Fruit fly (Drosophila melanogaster) whole organism, prepupa: ENCODE measurements around the gene DPCoAC.

Experiments
- Blimp-1 ChIP-seq: fragments of 200-800 bp; sonication (Bioruptor generic); optimal IDR thresholded peaks from 3 replicates; lab custom pipeline; 2017; ENCODE audit warnings: missing biosample characterization, missing genetic modification characterization, mild to moderate bottlenecking, moderate library complexity, missing genetic modification reagents
- CG10631 ChIP-seq: fragments of 200-800 bp; sonication (Bioruptor generic); optimal IDR thresholded peaks from 2 replicates; lab custom pipeline; 2016; ENCODE audit warnings: missing biosample characterization, missing genetic modification characterization
- CG10669 ChIP-seq: fragments of 200-800 bp; sonication (Bioruptor generic); optimal IDR thresholded peaks from 3 replicates; lab custom pipeline; 2018; ENCODE audit warnings: missing biosample characterization, mild to moderate bottlenecking, missing genetic modification characterization, moderate library complexity
- CG11294 ChIP-seq: fragments of 200-800 bp; sonication (Bioruptor generic); IDR thresholded peaks from 2 replicates; pipeline ENCODE4 v1.3.6; 2022; ENCODE audit warnings: missing biosample characterization, missing genetic modification characterization
- CG11762 ChIP-seq: fragments of 200-800 bp; sonication (Bioruptor generic); optimal IDR thresholded peaks from 3 replicates; lab custom pipeline; 2016; ENCODE audit warnings: missing biosample characterization, missing genetic modification characterization; ENCODE audit not compliant: insufficient read depth
- CG11902 ChIP-seq: fragments of 200-800 bp; sonication (Bioruptor generic); optimal IDR thresholded peaks from 3 replicates; lab custom pipeline; 2016; ENCODE audit warnings: missing biosample characterization, missing genetic modification characterization
- CG15336 ChIP-seq: fragments of 200-800 bp; sonication (Bioruptor generic); IDR thresholded peaks from 2 replicates; pipeline ENCODE4 v1.3.6; 2022; ENCODE audit warnings: missing biosample characterization, missing genetic modification characterization
- CG1621 ChIP-seq: fragments of 200-800 bp; sonication (Bioruptor generic); optimal IDR thresholded peaks from 3 replicates; lab custom pipeline; 2018; ENCODE audit warnings: missing biosample characterization, mild to moderate bottlenecking, missing genetic modification characterization
- CG16779 ChIP-seq: fragments of 200-800 bp; sonication (Bioruptor generic); optimal IDR thresholded peaks from 3 replicates; lab custom pipeline; 2017; ENCODE audit warnings: missing biosample characterization, mild to moderate bottlenecking, missing genetic modification characterization
- CG3032 ChIP-seq: fragments of 200-800 bp; optimal IDR thresholded peaks from 2 replicates; lab custom pipeline; 2019; ENCODE audit warnings: missing biosample characterization, mild to moderate bottlenecking, missing genetic modification characterization, moderate library complexity
- CG31627 ChIP-seq: fragments of 200-800 bp; sonication (Bioruptor generic); optimal IDR thresholded peaks from 3 replicates; lab custom pipeline; 2016; ENCODE audit warnings: missing biosample characterization, missing genetic modification characterization
- CG32006 ChIP-seq: fragments of 200-800 bp; sonication (Bioruptor generic); optimal IDR thresholded peaks from 3 replicates; lab custom pipeline; 2017; ENCODE audit warnings: missing biosample characterization, mild to moderate bottlenecking, missing genetic modification characterization
- CG34406 ChIP-seq: fragments of 200-800 bp; sonication (Bioruptor generic); optimal IDR thresholded peaks from 3 replicates; lab custom pipeline; 2016; ENCODE audit warnings: missing biosample characterization, missing genetic modification characterization
- CG3919 ChIP-seq: fragments of 200-800 bp; sonication (Bioruptor generic); optimal IDR thresholded peaks from 3 replicates; lab custom pipeline; 2016; ENCODE audit warnings: missing biosample characterization, missing genetic modification characterization
- CG4318 ChIP-seq: fragments of 200-800 bp; sonication (Bioruptor generic); optimal IDR thresholded peaks from 3 replicates; lab custom pipeline; 2017; ENCODE audit warnings: missing biosample characterization, mild to moderate bottlenecking, missing genetic modification characterization
- CG6163 ChIP-seq: fragments of 200-800 bp; sonication (Bioruptor generic); IDR thresholded peaks from 3 replicates; pipeline ENCODE4 v1.3.6; 2022; ENCODE audit warnings: missing biosample characterization, missing genetic modification characterization
- CG6276 ChIP-seq: fragments of 200-800 bp; sonication (Bioruptor generic); optimal IDR thresholded peaks from 2 replicates; lab custom pipeline; 2017; ENCODE audit warnings: missing biosample characterization, mild to moderate bottlenecking, missing genetic modification characterization
- CG6792 ChIP-seq: fragments of 200-800 bp; sonication (Bioruptor generic); optimal IDR thresholded peaks from 3 replicates; lab custom pipeline; 2016; ENCODE audit warnings: missing biosample characterization, missing genetic modification characterization
- CG6808 ChIP-seq: fragments of 200-800 bp; sonication (Bioruptor generic); optimal IDR thresholded peaks from 3 replicates; lab custom pipeline; 2017; ENCODE audit warnings: missing biosample characterization, missing genetic modification characterization, mild to moderate bottlenecking, moderate library complexity, missing genetic modification reagents
- CG7368 ChIP-seq: fragments of 200-800 bp; sonication (Bioruptor generic); optimal IDR thresholded peaks from 3 replicates; lab custom pipeline; 2016; ENCODE audit warnings: missing biosample characterization, missing genetic modification characterization
- CG8119 ChIP-seq: fragments of 200-800 bp; sonication (Bioruptor generic); IDR thresholded peaks from 3 replicates; pipeline ENCODE4 v1.3.6; 2022; ENCODE audit warnings: missing biosample characterization, missing genetic modification characterization
- CG8319 ChIP-seq: fragments of 200-800 bp; sonication (Bioruptor generic); optimal IDR thresholded peaks from 3 replicates; lab custom pipeline; 2016; ENCODE audit warnings: missing biosample characterization, missing genetic modification characterization
- CG8632 ChIP-seq: fragments of 200-800 bp; sonication (Bioruptor generic); optimal IDR thresholded peaks from 3 replicates; lab custom pipeline; 2016; ENCODE audit warnings: missing biosample characterization, missing genetic modification characterization
- CG9139 ChIP-seq: fragments of 200-800 bp; sonication (Bioruptor generic); optimal IDR thresholded peaks from 3 replicates; lab custom pipeline; 2017; ENCODE audit warnings: missing biosample characterization, mild to moderate bottlenecking, missing genetic modification characterization
- Ets21C ChIP-seq: fragments of 200-800 bp; sonication (Bioruptor generic); optimal IDR thresholded peaks from 3 replicates; lab custom pipeline; 2016; ENCODE audit warnings: missing biosample characterization, missing genetic modification characterization
- Gug ChIP-seq: fragments of 200-800 bp; sonication (Bioruptor generic); IDR thresholded peaks from 2 replicates; pipeline ENCODE4 v1.3.6; 2022; ENCODE audit warnings: missing biosample characterization, missing genetic modification characterization
- Hr39 ChIP-seq: fragments of 200-800 bp; sonication (Bioruptor generic); optimal IDR thresholded peaks from 2 replicates; lab custom pipeline; 2016; ENCODE audit warnings: missing biosample characterization, missing genetic modification characterization
- Lpt ChIP-seq: fragments of 200-800 bp; sonication (Bioruptor generic); optimal IDR thresholded peaks from 3 replicates; lab custom pipeline; 2016; ENCODE audit warnings: missing biosample characterization, missing genetic modification characterization
- Met ChIP-seq: fragments of 200-800 bp; sonication (Bioruptor generic); optimal IDR thresholded peaks from 3 replicates; lab custom pipeline; 2016; ENCODE audit warnings: missing biosample characterization, missing genetic modification characterization
- OdsH ChIP-seq: fragments of 200-800 bp; sonication (Bioruptor generic); optimal IDR thresholded peaks from 3 replicates; lab custom pipeline; 2016; ENCODE audit warnings: missing biosample characterization, missing genetic modification characterization
- Smox ChIP-seq: fragments of 200-800 bp; sonication (Bioruptor generic); optimal IDR thresholded peaks from 3 replicates; lab custom pipeline; 2016; ENCODE audit warnings: missing biosample characterization, missing genetic modification characterization
- Sox102F ChIP-seq: fragments of 200-800 bp; sonication (Bioruptor generic); optimal IDR thresholded peaks from 2 replicates; lab custom pipeline; 2016; ENCODE audit warnings: missing biosample characterization, mild to moderate bottlenecking, missing genetic modification characterization
- Sox15 ChIP-seq: fragments of 200-800 bp; sonication (Bioruptor generic); optimal IDR thresholded peaks from 3 replicates; lab custom pipeline; 2016; ENCODE audit warnings: missing biosample characterization, missing genetic modification characterization
- achi ChIP-seq: fragments of 200-800 bp; sonication (Bioruptor generic); optimal IDR thresholded peaks from 3 replicates; lab custom pipeline; 2016; ENCODE audit warnings: missing biosample characterization, missing genetic modification characterization
- cyc ChIP-seq: fragments of 200-800 bp; sonication (Bioruptor generic); optimal IDR thresholded peaks from 3 replicates; lab custom pipeline; 2016; ENCODE audit warnings: missing biosample characterization, missing genetic modification characterization
- dsx ChIP-seq: fragments of 200-800 bp; optimal IDR thresholded peaks from 3 replicates; lab custom pipeline; 2019; ENCODE audit warnings: missing biosample characterization, mild to moderate bottlenecking, missing genetic modification characterization, moderate library complexity; ENCODE audit not compliant: poor library complexity, severe bottlenecking
- eg ChIP-seq: fragments of 200-800 bp; sonication (Bioruptor generic); IDR thresholded peaks from 3 replicates; pipeline ENCODE4 v1.3.6; 2022; ENCODE audit warnings: missing biosample characterization, missing genetic modification characterization
- esn ChIP-seq: fragments of 200-800 bp; sonication (Bioruptor generic); optimal IDR thresholded peaks from 2 replicates; lab custom pipeline; 2016; ENCODE audit warnings: missing biosample characterization, mild to moderate bottlenecking, missing genetic modification characterization, moderate library complexity
- fd59A ChIP-seq: fragments of 200-800 bp; sonication (Bioruptor generic); optimal IDR thresholded peaks from 2 replicates; lab custom pipeline; 2017; ENCODE audit warnings: missing biosample characterization, mild to moderate bottlenecking, missing genetic modification characterization, missing genetic modification reagents
- fd85E ChIP-seq: fragments of 200-800 bp; sonication (Bioruptor generic); optimal IDR thresholded peaks from 3 replicates; lab custom pipeline; 2016; ENCODE audit warnings: missing biosample characterization, missing genetic modification characterization
- lz ChIP-seq: fragments of 200-800 bp; sonication (Bioruptor generic); optimal IDR thresholded peaks from 3 replicates; lab custom pipeline; 2016; ENCODE audit warnings: missing biosample characterization, missing genetic modification characterization
- net ChIP-seq: fragments of 200-800 bp; sonication (Bioruptor generic); optimal IDR thresholded peaks from 3 replicates; lab custom pipeline; 2016; ENCODE audit warnings: missing biosample characterization, missing genetic modification characterization
- pdm3 ChIP-seq: fragments of 200-800 bp; sonication (Bioruptor generic); optimal IDR thresholded peaks from 3 replicates; lab custom pipeline; 2016; ENCODE audit warnings: missing biosample characterization, missing genetic modification characterization
- salr ChIP-seq, 2 experiments: fragments of 200-800 bp; sonication (Bioruptor generic); optimal IDR thresholded peaks; 3 replicates each; lab custom pipeline; 2016 to 2018; ENCODE audit warnings: missing biosample characterization in 2 of 2, missing genetic modification characterization in 2 of 2, mild to moderate bottlenecking in 1 of 2
- spab ChIP-seq: fragments of 200-800 bp; sonication (Bioruptor generic); optimal IDR thresholded peaks from 2 replicates; lab custom pipeline; 2017; ENCODE audit warnings: missing biosample characterization, mild to moderate bottlenecking, missing genetic modification characterization, missing genetic modification reagents
- ss ChIP-seq, 2 experiments: fragments of 200-800 bp; sonication (Bioruptor generic); optimal IDR thresholded peaks; 2 replicates in 1 of 2; 3 replicates in 1 of 2; lab custom pipeline; 2017 to 2018; ENCODE audit warnings: mild to moderate bottlenecking in 2 of 2, missing biosample characterization in 2 of 2, missing genetic modification characterization in 2 of 2, moderate library complexity in 1 of 2
- svp ChIP-seq: fragments of 200-800 bp; sonication (Bioruptor generic); peaks from one replicate; lab custom pipeline; 2016; ENCODE audit warnings: missing biosample characterization, missing genetic modification characterization
- topi ChIP-seq: fragments of 200-800 bp; sonication (Bioruptor generic); optimal IDR thresholded peaks from 3 replicates; lab custom pipeline; 2016; ENCODE audit warnings: missing biosample characterization, missing genetic modification characterization
- vri ChIP-seq: fragments of 200-800 bp; sonication (Bioruptor generic); optimal IDR thresholded peaks from 3 replicates; lab custom pipeline; 2016; ENCODE audit warnings: missing biosample characterization, mild to moderate bottlenecking, missing genetic modification characterization

The DPCoAC gene

DNA sequence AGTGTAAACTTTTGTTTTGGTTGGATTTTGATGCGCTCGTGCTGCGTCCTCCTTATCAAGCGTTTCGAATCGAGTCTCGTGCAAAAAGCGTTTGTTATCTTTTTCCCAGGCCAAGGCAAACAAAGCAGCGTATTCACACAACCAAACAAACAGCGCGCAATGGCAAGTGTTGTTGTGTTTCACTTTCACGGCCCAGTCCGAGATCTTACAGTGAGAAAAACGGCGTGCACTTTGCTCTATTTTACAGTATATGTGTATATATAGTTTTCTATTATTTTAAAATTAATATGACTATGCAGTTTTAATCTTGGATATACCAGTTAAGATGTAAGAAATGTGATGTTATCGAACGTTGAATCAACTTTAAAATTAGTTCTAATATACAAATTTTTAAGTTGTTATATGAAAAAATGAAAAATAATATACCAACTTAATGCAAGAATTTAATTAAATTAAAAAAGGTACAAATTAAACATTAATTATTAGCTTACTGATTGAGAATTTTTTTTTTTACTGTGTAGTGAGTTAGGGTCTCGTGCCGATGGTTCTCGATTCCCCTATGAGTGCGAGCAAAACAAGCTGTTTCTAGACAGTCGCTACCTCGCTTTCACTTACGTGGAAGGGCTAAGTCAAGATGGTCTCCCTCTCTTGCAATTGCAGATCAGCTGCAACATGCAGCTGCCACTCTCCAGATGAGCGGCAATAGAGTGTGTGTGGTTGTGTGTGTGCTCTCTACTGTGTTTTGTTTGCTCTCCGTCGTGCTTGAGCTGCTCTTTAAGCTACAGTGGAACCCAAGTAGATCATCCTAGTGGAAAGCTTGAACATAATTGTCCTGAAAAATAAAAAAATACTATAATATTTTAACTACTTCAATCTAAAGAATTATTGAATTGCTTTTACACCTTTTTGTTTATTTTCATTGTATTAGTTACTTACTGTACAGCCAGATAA, 37.0 kb upstream of the DPCoAC start:
- peak; percentile 82 for TF ChIP-seq CG11762 (GFP tag; lab: Kevin White, UChicago)
- TF ChIP-seq CG10631 (GFP tag; lab: Kevin White, UChicago), result peak; percentile 95
- peak; percentile 88 for TF ChIP-seq CG9139 (GFP tag; lab: Kevin White, UChicago)
- TF ChIP-seq topi (GFP tag; lab: Kevin White, UChicago), result peak; percentile 77
- TF ChIP-seq fd85E, result peak; percentile 69
- peak; percentile 59 for TF ChIP-seq CG8319 (GFP tag; lab: Kevin White, UChicago)
- peak; percentile 69 for TF ChIP-seq CG6276
- TF ChIP-seq CG6792 (GFP tag; lab: Kevin White, UChicago), result peak; percentile 88
- TF ChIP-seq Sox15, result peak; percentile 73
- TF ChIP-seq svp (GFP tag; lab: Kevin White, UChicago), result peak; percentile 85
- peak; percentile 94 for TF ChIP-seq CG3032 (tag; lab: Kevin White, UChicago)
- TF ChIP-seq achi (GFP tag; lab: Kevin White, UChicago), result peak; percentile 90
- TF ChIP-seq ss (GFP tag; optimal IDR thresholded peaks at IDR 0.05; lab: Kevin White, UChicago), result peak; percentile 92 to 94
- peak; percentile 91 for TF ChIP-seq CG32006
- peak; percentile 90 for TF ChIP-seq Blimp-1 (GFP tag; lab: Kevin White, UChicago)
- peak; percentile 94 for TF ChIP-seq CG8119 (GFP tag; lab: Robert Waterston, UW)
- peak; percentile 68 for TF ChIP-seq lz
- peak; percentile 92 for TF ChIP-seq spab
- TF ChIP-seq fd59A (GFP tag; lab: Kevin White, UChicago), result peak; percentile 80
- peak; percentile 82 for TF ChIP-seq CG4318 (GFP tag; lab: Kevin White, UChicago)
- peak; percentile 31 for TF ChIP-seq Ets21C (GFP tag; lab: Kevin White, UChicago)
- TF ChIP-seq CG11294 (GFP tag; lab: Robert Waterston, UW), result peak; percentile 62; the same call in 1 of the 2 replicates
- peak; percentile 49 for TF ChIP-seq Hr39
- TF ChIP-seq Gug, result peak; percentile 74
- peak; percentile 65 for TF ChIP-seq Met
- peak; percentile 54 for TF ChIP-seq vri (GFP tag; lab: Kevin White, UChicago)
- TF ChIP-seq CG31627 (GFP tag; lab: Kevin White, UChicago), result peak; percentile 42
- peak; percentile 65 for TF ChIP-seq CG1621 (tag; lab: Kevin White, UChicago)
- peak; percentile 85 for TF ChIP-seq CG10669 (GFP tag; lab: Kevin White, UChicago)
- peak; percentile 91 for TF ChIP-seq CG3919 (GFP tag; lab: Kevin White, UChicago)
- TF ChIP-seq CG7368 (GFP tag; lab: Kevin White, UChicago), result peak; percentile 78
- peak; percentile 89 for TF ChIP-seq CG16779 (tag; lab: Kevin White, UChicago)
- TF ChIP-seq esn, result peak; percentile 86
- peak; percentile 93 for TF ChIP-seq CG34406 (GFP tag; lab: Kevin White, UChicago)
- peak; percentile 89 for TF ChIP-seq OdsH (GFP tag; lab: Kevin White, UChicago)
- peak; percentile 65 for TF ChIP-seq Sox102F (GFP tag; lab: Kevin White, UChicago)
- TF ChIP-seq pdm3, result peak; percentile 68
- TF ChIP-seq eg, result peak; percentile 75
- TF ChIP-seq dsx (GFP tag; lab: Kevin White, UChicago), result peak; percentile 93
- TF ChIP-seq CG6163, result peak; percentile 84
- TF ChIP-seq Smox (GFP tag; lab: Kevin White, UChicago), result peak; percentile 68
- TF ChIP-seq CG15336 (GFP tag; lab: Robert Waterston, UW), result peak; percentile 95
- peak; percentile 74 for TF ChIP-seq cyc (GFP tag; lab: Kevin White, UChicago)
- TF ChIP-seq CG11902 (GFP tag; lab: Kevin White, UChicago), result peak; percentile 73
- TF ChIP-seq CG6808 (GFP tag; lab: Kevin White, UChicago), result peak; percentile 91
- TF ChIP-seq net (GFP tag; lab: Kevin White, UChicago), result peak; percentile 81
- TF ChIP-seq Lpt (GFP tag; lab: Kevin White, UChicago), result peak; percentile 91
- TF ChIP-seq salr (GFP tag; optimal IDR thresholded peaks at IDR 0.05; lab: Kevin White, UChicago), result peak; percentile 35 to 91
- peak; percentile 92 for TF ChIP-seq CG8632
